1 fruit fly cellular context compared by ENCODE assay signal in the genomic region with DNA sequence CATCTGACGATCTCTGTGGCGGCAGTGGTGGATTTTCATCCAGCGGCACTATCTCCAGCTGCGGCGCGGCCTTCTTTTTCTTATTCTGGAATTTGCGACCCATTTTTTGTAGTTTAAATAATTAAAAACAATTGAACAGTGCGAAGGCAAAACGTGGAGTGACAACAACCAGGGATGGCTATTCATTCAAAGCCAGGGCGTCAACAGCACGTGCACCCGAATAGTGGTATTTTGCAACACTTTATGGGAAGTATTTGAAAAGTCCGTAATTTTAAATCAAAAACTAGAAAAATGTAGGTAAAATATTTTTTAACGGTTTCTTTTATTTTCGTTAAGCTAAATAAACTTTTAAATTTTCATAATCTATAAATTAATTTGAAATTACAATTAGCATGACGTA.
TF ChIP-seq lines count a peak whose summit lies in the region.

A gene (minus strand): TSS at position 191 of the 400 bp plus-strand sequence.

TF ChIP-seq in whole organism, embryonic, 481 proteins besides CTCF, POLR2A, EP300 and RAD21 (continued from another document):
- peak; percentile 36 for TF ChIP-seq ind (GFP tag; optimal IDR thresholded peaks at IDR 0.05; lab: Kevin White, UChicago)
- TF ChIP-seq CG7987 (GFP tag; optimal IDR thresholded peaks at IDR 0.05; lab: Kevin White, UChicago): peak; percentile 48
- no peak for TF ChIP-seq CG30020 (tag; optimal IDR thresholded peaks at IDR 0.05; lab: Kevin White, UChicago)
- TF ChIP-seq chif (GFP tag; optimal IDR thresholded peaks at IDR 0.05; lab: Kevin White, UChicago): peak; percentile 21 to 38
- TF ChIP-seq stwl (tag; optimal IDR thresholded peaks at IDR 0.05; lab: Kevin White, UChicago): peak; percentile 92
- peak; percentile 49 for TF ChIP-seq CG14710 (tag; optimal IDR thresholded peaks at IDR 0.05; lab: Kevin White, UChicago)
- TF ChIP-seq Lhr (GFP tag; optimal IDR thresholded peaks at IDR 0.05; lab: Kevin White, UChicago): no peak
- TF ChIP-seq lilli (GFP tag; optimal IDR thresholded peaks at IDR 0.05; lab: Kevin White, UChicago): no peak
- TF ChIP-seq Hr39 (optimal IDR thresholded peaks at IDR 0.05; lab: Kevin White, UChicago): no peak
- TF ChIP-seq CG17912 (GFP tag; optimal IDR thresholded peaks at IDR 0.05; lab: Kevin White, UChicago): no peak
- no peak for TF ChIP-seq Atf-2 (GFP tag; optimal IDR thresholded peaks at IDR 0.05; lab: Kevin White, UChicago)
- no peak for TF ChIP-seq CG15073 (GFP tag; optimal IDR thresholded peaks at IDR 0.05; lab: Kevin White, UChicago)
- no peak for TF ChIP-seq Mes4 (GFP tag; optimal IDR thresholded peaks at IDR 0.05; lab: Kevin White, UChicago)
- TF ChIP-seq CG11085 (GFP tag; IDR thresholded peaks at IDR 0.05; lab: Robert Waterston, UW): no peak
- no peak for TF ChIP-seq gsb (GFP tag; IDR thresholded peaks at IDR 0.05; lab: Robert Waterston, UW)
- TF ChIP-seq dysf (GFP tag; IDR thresholded peaks at IDR 0.05; lab: Robert Waterston, UW): no peak
- TF ChIP-seq CG6791 (GFP tag; IDR thresholded peaks at IDR 0.05; lab: Robert Waterston, UW; ENCODE audit: partially characterized antibody): no peak
- no peak for TF ChIP-seq NC2α (GFP tag; optimal IDR thresholded peaks at IDR 0.05; lab: Kevin White, UChicago)
- no peak for TF ChIP-seq E2f1 (GFP tag; IDR thresholded peaks at IDR 0.05; lab: Robert Waterston, UW)
- peak; percentile 76 for TF ChIP-seq pzg (GFP tag; optimal IDR thresholded peaks at IDR 0.05; lab: Kevin White, UChicago)
- no peak for TF ChIP-seq fd102C (GFP tag; optimal IDR thresholded peaks at IDR 0.05; lab: Kevin White, UChicago)
- TF ChIP-seq dm (GFP tag; optimal IDR thresholded peaks at IDR 0.05; lab: Kevin White, UChicago): peak; percentile 99
- TF ChIP-seq Atf3 (GFP tag; optimal IDR thresholded peaks at IDR 0.05; lab: Kevin White, UChicago): no peak
- no peak for TF ChIP-seq CG31441 (GFP tag; IDR thresholded peaks at IDR 0.05; lab: Robert Waterston, UW)
- no peak for TF ChIP-seq CG15479 (GFP tag; optimal IDR thresholded peaks at IDR 0.05; lab: Kevin White, UChicago)
- no peak for TF ChIP-seq CG5180 (GFP tag; optimal IDR thresholded peaks at IDR 0.05; lab: Kevin White, UChicago)
- no peak for TF ChIP-seq CG8089 (GFP tag; optimal IDR thresholded peaks at IDR 0.05; lab: Kevin White, UChicago)
- no peak for TF ChIP-seq CG6813 (GFP tag; optimal IDR thresholded peaks at IDR 0.05; lab: Kevin White, UChicago)
- no peak for TF ChIP-seq Nf-YC (tag; optimal IDR thresholded peaks at IDR 0.05; lab: Kevin White, UChicago)
- TF ChIP-seq croc (GFP tag; conservative IDR thresholded peaks at IDR 0.05; lab: Robert Waterston, UW): no peak
- TF ChIP-seq dati (GFP tag; IDR thresholded peaks at IDR 0.05; lab: Robert Waterston, UW): no peak
- TF ChIP-seq aop (GFP tag; IDR thresholded peaks at IDR 0.05; lab: Robert Waterston, UW): no peak
- TF ChIP-seq sd (tag; optimal IDR thresholded peaks at IDR 0.05; lab: Kevin White, UChicago): no peak
- peak; percentile 3 for TF ChIP-seq crc (GFP tag; optimal IDR thresholded peaks at IDR 0.05; lab: Kevin White, UChicago)
- peak; percentile 55 for TF ChIP-seq Side (GFP tag; optimal IDR thresholded peaks at IDR 0.05; lab: Kevin White, UChicago)
- TF ChIP-seq CG5245 (GFP tag; optimal IDR thresholded peaks at IDR 0.05; lab: Kevin White, UChicago): peak; percentile 15
- peak; percentile 61; the same call in 1 of the 3 replicates for TF ChIP-seq CG11456 (GFP tag; IDR thresholded peaks at IDR 0.05; lab: Robert Waterston, UW)
- TF ChIP-seq Ada2b (GFP tag; IDR thresholded peaks at IDR 0.05; lab: Robert Waterston, UW): no peak
- TF ChIP-seq CG10147 (GFP tag; optimal IDR thresholded peaks at IDR 0.05; lab: Kevin White, UChicago): no peak
- no peak for TF ChIP-seq ERR (GFP tag; optimal IDR thresholded peaks at IDR 0.05; lab: Kevin White, UChicago)
- TF ChIP-seq ac (GFP tag; optimal IDR thresholded peaks at IDR 0.05; lab: Kevin White, UChicago): no peak
- no peak for TF ChIP-seq wor (GFP tag; IDR thresholded peaks at IDR 0.05; lab: Robert Waterston, UW)
- TF ChIP-seq Neu2 (GFP tag; optimal IDR thresholded peaks at IDR 0.05; lab: Kevin White, UChicago; ENCODE audit: borderline replicate concordance): no peak
- no peak for TF ChIP-seq sens-2 (GFP tag; IDR thresholded peaks at IDR 0.05; lab: Robert Waterston, UW)
- TF ChIP-seq pho (GFP tag; optimal IDR thresholded peaks at IDR 0.05; lab: Kevin White, UChicago): peak; percentile 60
- 0 out of 3 replicates have a peak, but pooled peaks have one; percentile 26 for TF ChIP-seq CG6175 (GFP tag; IDR thresholded peaks at IDR 0.05; lab: Robert Waterston, UW)
- TF ChIP-seq disco-r (GFP tag; optimal IDR thresholded peaks at IDR 0.05; lab: Kevin White, UChicago): no peak
- no peak for TF ChIP-seq run (tag; optimal IDR thresholded peaks at IDR 0.05; lab: Kevin White, UChicago)
- no peak for TF ChIP-seq CG13894 (tag; optimal IDR thresholded peaks at IDR 0.05; lab: Kevin White, UChicago)
- TF ChIP-seq Xrp1 (GFP tag; IDR thresholded peaks at IDR 0.05; lab: Robert Waterston, UW): peak; percentile 35; the same call in 1 of the 2 replicates
- TF ChIP-seq esg (GFP tag; conservative IDR thresholded peaks at IDR 0.05; lab: Robert Waterston, UW): no peak
- peak; percentile 6 for TF ChIP-seq Fer2 (tag; optimal IDR thresholded peaks at IDR 0.05; lab: Kevin White, UChicago)
- TF ChIP-seq wek (GFP tag; optimal IDR thresholded peaks at IDR 0.05; lab: Kevin White, UChicago): no peak
- TF ChIP-seq unpg (GFP tag; optimal IDR thresholded peaks at IDR 0.05; lab: Kevin White, UChicago): no peak
- peak; percentile 39 for TF ChIP-seq CG33213 (GFP tag; optimal IDR thresholded peaks at IDR 0.05; lab: Kevin White, UChicago)
- TF ChIP-seq Vsx1 (GFP tag; optimal IDR thresholded peaks at IDR 0.05; lab: Kevin White, UChicago): no peak
- no peak for TF ChIP-seq slou (GFP tag; optimal IDR thresholded peaks at IDR 0.05; lab: Kevin White, UChicago)
- TF ChIP-seq Camta (GFP tag; optimal IDR thresholded peaks at IDR 0.05; lab: Kevin White, UChicago): no peak
- peak; percentile 55 for TF ChIP-seq CG1647 (GFP tag; optimal IDR thresholded peaks at IDR 0.05; lab: Kevin White, UChicago)
- TF ChIP-seq amos (GFP tag; IDR thresholded peaks at IDR 0.05; lab: Robert Waterston, UW; ENCODE audit: partially characterized antibody): peak; percentile 14; the same call in 1 of the 2 replicates
- no peak for TF ChIP-seq CG16815 (GFP tag; optimal IDR thresholded peaks at IDR 0.05; lab: Kevin White, UChicago)
- TF ChIP-seq CG11093 (GFP tag; IDR thresholded peaks at IDR 0.05; lab: Robert Waterston, UW): no peak
- no peak for TF ChIP-seq CG1024 (GFP tag; IDR thresholded peaks at IDR 0.05; lab: Robert Waterston, UW)
- peak; percentile 97 for TF ChIP-seq CG15514 (GFP tag; optimal IDR thresholded peaks at IDR 0.05; lab: Kevin White, UChicago)
- TF ChIP-seq CG18476 (GFP tag; optimal IDR thresholded peaks at IDR 0.05; lab: Kevin White, UChicago): no peak
- no peak for TF ChIP-seq grn (GFP tag; optimal IDR thresholded peaks at IDR 0.05; lab: Kevin White, UChicago)
- no peak for TF ChIP-seq H2.0 (GFP tag; IDR thresholded peaks at IDR 0.05; lab: Robert Waterston, UW)
- TF ChIP-seq Awh (GFP tag; IDR thresholded peaks at IDR 0.05; lab: Robert Waterston, UW): no peak
- no peak for TF ChIP-seq Poxn (GFP tag; IDR thresholded peaks at IDR 0.05; lab: Robert Waterston, UW)
- no peak for TF ChIP-seq CG7745 (tag; optimal IDR thresholded peaks at IDR 0.05; lab: Kevin White, UChicago)
- TF ChIP-seq nerfin-2 (GFP tag; IDR thresholded peaks at IDR 0.05; lab: Robert Waterston, UW; ENCODE audit: partially characterized antibody): no peak
- TF ChIP-seq seq (GFP tag; IDR thresholded peaks at IDR 0.05; lab: Robert Waterston, UW): no peak
- TF ChIP-seq wdn (GFP tag; IDR thresholded peaks at IDR 0.05; lab: Robert Waterston, UW): no peak
- TF ChIP-seq CG1603 (tag; optimal IDR thresholded peaks at IDR 0.05; lab: Kevin White, UChicago): peak; percentile 64
- TF ChIP-seq trh (GFP tag; optimal IDR thresholded peaks at IDR 0.05; lab: Kevin White, UChicago): no peak
- no peak for TF ChIP-seq pan (optimal IDR thresholded peaks at IDR 0.05; lab: Kevin White, UChicago)
- TF ChIP-seq pan (GFP tag; optimal IDR thresholded peaks at IDR 0.05 in 1 of 2, IDR thresholded peaks at IDR 0.05 in 1 of 2): peak in 1 of 2 experiments; percentile 17
- peak; percentile 43 for TF ChIP-seq CG12155 (GFP tag; optimal IDR thresholded peaks at IDR 0.05; lab: Kevin White, UChicago)
- no peak for TF ChIP-seq CG1233 (GFP tag; optimal IDR thresholded peaks at IDR 0.05; lab: Kevin White, UChicago)
- TF ChIP-seq crp (GFP tag; optimal IDR thresholded peaks at IDR 0.05; lab: Kevin White, UChicago): peak in 1 of 2 experiments; percentile 9
